Worm (Caenorhabditis elegans) whole organism, young adult: ENCODE data around the gene arr-1.
A peak's percentile ranks its signal among the peaks of the same experiment; 100 is the strongest.

Source experiments
- B0019.2 ChIP-seq: fragments of 200-800 bp; sonication (Bioruptor generic); conservative IDR thresholded peaks from 2 replicates; pipeline ENCODE4 v1.3.6; 2022; ENCODE audit warnings: missing genetic modification reagents, missing genetic modification characterization, missing compliant biosample characterization
- B0035.1 ChIP-seq: sonication (generic microtip); optimal IDR thresholded peaks from 2 replicates; lab custom pipeline; 2016; ENCODE audit warnings: missing genetic modification characterization, mild to moderate bottlenecking, missing compliant biosample characterization, missing genotype, missing genetic modification reagents
- B0261.1 ChIP-seq: sonication (generic microtip); optimal IDR thresholded peaks from 2 replicates; lab custom pipeline; 2016; ENCODE audit warnings: mild to moderate bottlenecking, missing genetic modification characterization, moderate library complexity, missing compliant biosample characterization
- C17E4.6 ChIP-seq: fragments of 200-800 bp; sonication (Bioruptor generic); IDR thresholded peaks from 2 replicates; pipeline ENCODE4 v1.3.6; 2022; ENCODE audit warnings: missing genetic modification reagents, missing genetic modification characterization, missing compliant biosample characterization
- F39B2.1 ChIP-seq: fragments of 200-800 bp; sonication (Bioruptor generic); IDR thresholded peaks from 2 replicates; pipeline ENCODE4 v1.3.6; 2022; ENCODE audit warnings: missing genetic modification reagents, missing genetic modification characterization, missing compliant biosample characterization
- F49E8.2 ChIP-seq: sonication (generic microtip); optimal IDR thresholded peaks from 3 replicates; lab custom pipeline; 2017; ENCODE audit warnings: missing genetic modification characterization, mild to moderate bottlenecking, missing compliant biosample characterization, antibody characterized with exemption, moderate library complexity; ENCODE audit not compliant: insufficient read depth
- F52B5.7 ChIP-seq: sonication (generic microtip); optimal IDR thresholded peaks from 2 replicates; lab custom pipeline; 2016; ENCODE audit warnings: mild to moderate bottlenecking, missing genetic modification characterization, missing compliant biosample characterization
- F57A8.1 ChIP-seq: fragments of 200-800 bp; sonication (Bioruptor generic); optimal IDR thresholded peaks from 2 replicates; lab custom pipeline; 2018; ENCODE audit warnings: mild to moderate bottlenecking, missing genetic modification characterization, moderate library complexity, missing compliant biosample characterization
- K12H6.12 ChIP-seq: fragments of 200-800 bp; sonication (Bioruptor generic); optimal IDR thresholded peaks from 2 replicates; lab custom pipeline; 2018; ENCODE audit warnings: mild to moderate bottlenecking, missing genetic modification characterization, missing compliant biosample characterization
- T07F8.4 ChIP-seq: sonication (generic microtip); optimal IDR thresholded peaks from 2 replicates; lab custom pipeline; 2016; ENCODE audit warnings: mild to moderate bottlenecking, missing genetic modification characterization, moderate library complexity, missing compliant biosample characterization
- Y53G8AR.9 ChIP-seq: fragments of 200-800 bp; sonication (Bioruptor generic); conservative IDR thresholded peaks from 2 replicates; pipeline ENCODE4 v1.3.6; 2022; ENCODE audit warnings: missing genetic modification reagents, missing genetic modification characterization, missing compliant biosample characterization
- Y56A3A.18 ChIP-seq: fragments of 200-800 bp; sonication (Bioruptor generic); IDR thresholded peaks from 2 replicates; pipeline ENCODE4 v1.3.6; 2022; ENCODE audit warnings: missing genetic modification reagents, missing genetic modification characterization, missing compliant biosample characterization
- Y67H2A.10 ChIP-seq: fragments of 200-800 bp; sonication (Bioruptor generic); conservative IDR thresholded peaks from 2 replicates; pipeline ENCODE4 v1.3.6; 2022; ENCODE audit warnings: missing genetic modification reagents, missing genetic modification characterization, missing compliant biosample characterization
- ZK185.1 ChIP-seq: sonication (generic microtip); optimal IDR thresholded peaks from 2 replicates; lab custom pipeline; 2016; ENCODE audit warnings: mild to moderate bottlenecking, missing genetic modification characterization, missing compliant biosample characterization; ENCODE audit not compliant: poor library complexity, severe bottlenecking
- athp-1 ChIP-seq: sonication (generic microtip); optimal IDR thresholded peaks from 2 replicates; lab custom pipeline; 2017; ENCODE audit warnings: mild to moderate bottlenecking, missing genetic modification characterization, missing compliant biosample characterization
- bed-1 ChIP-seq: fragments of 200-800 bp; sonication (Bioruptor generic); IDR thresholded peaks from 2 replicates; pipeline ENCODE4 v1.3.6; 2022; ENCODE audit warnings: missing genetic modification reagents, missing genetic modification characterization, missing compliant biosample characterization
- bed-2 ChIP-seq: fragments of 200-800 bp; sonication (Bioruptor generic); IDR thresholded peaks from 2 replicates; pipeline ENCODE4 v1.3.6; 2022; ENCODE audit warnings: missing genetic modification reagents, missing genetic modification characterization, missing compliant biosample characterization
- ceh-100 ChIP-seq: fragments of 200-800 bp; sonication (Bioruptor generic); IDR thresholded peaks from 2 replicates; pipeline ENCODE4 v1.3.6; 2022; ENCODE audit warnings: missing genetic modification reagents, missing genetic modification characterization, missing compliant biosample characterization
- ceh-27 ChIP-seq: fragments of 200-800 bp; sonication (Bioruptor generic); optimal IDR thresholded peaks from 2 replicates; lab custom pipeline; 2018; ENCODE audit warnings: mild to moderate bottlenecking, missing genetic modification characterization, moderate library complexity, missing compliant biosample characterization
- die-1 ChIP-seq: sonication (generic microtip); optimal IDR thresholded peaks from 2 replicates; lab custom pipeline; 2016; ENCODE audit warnings: missing genotype, mild to moderate bottlenecking, missing genetic modification characterization, missing compliant biosample characterization
- dpff-1 ChIP-seq: sonication (generic microtip); optimal IDR thresholded peaks from 2 replicates; lab custom pipeline; 2017; ENCODE audit warnings: mild to moderate bottlenecking, missing genetic modification characterization, missing compliant biosample characterization
- dpl-1 ChIP-seq: fragments of 150-350 bp; optimal IDR thresholded peaks from 2 replicates; lab custom pipeline; 2014; ENCODE audit warnings: missing biosample characterization, missing genetic modification reagents, missing genetic modification characterization
- hlh-12 ChIP-seq: sonication (generic microtip); optimal IDR thresholded peaks from 2 replicates; lab custom pipeline; 2016; ENCODE audit warnings: missing genetic modification characterization, missing compliant biosample characterization
- hmg-1.2 ChIP-seq: fragments of 200-800 bp; sonication (Bioruptor generic); IDR thresholded peaks from 2 replicates; pipeline ENCODE4 v1.3.6; 2022; ENCODE audit warnings: missing genetic modification reagents, missing genetic modification characterization, missing compliant biosample characterization
- hrde-1 ChIP-seq: sonication (generic microtip); optimal IDR thresholded peaks from 2 replicates; lab custom pipeline; 2016; ENCODE audit warnings: missing genetic modification characterization, mild to moderate bottlenecking, missing compliant biosample characterization, moderate library complexity, missing genotype, missing genetic modification reagents, borderline replicate concordance
- lin-26 ChIP-seq: fragments of 200-800 bp; sonication (Bioruptor generic); IDR thresholded peaks from 2 replicates; pipeline ENCODE4 v1.3.6; 2022; ENCODE audit warnings: missing genetic modification reagents, missing genetic modification characterization, missing compliant biosample characterization
- lin-40 ChIP-seq: sonication (generic microtip); optimal IDR thresholded peaks from 2 replicates; lab custom pipeline; 2016; ENCODE audit warnings: missing genetic modification characterization, mild to moderate bottlenecking, missing compliant biosample characterization, missing genotype, missing genetic modification reagents
- madf-10 ChIP-seq: sonication (generic microtip); optimal IDR thresholded peaks from 2 replicates; lab custom pipeline; 2016; ENCODE audit warnings: mild to moderate bottlenecking, missing genetic modification characterization, missing compliant biosample characterization
- madf-3 ChIP-seq: fragments of 200-800 bp; sonication (Bioruptor generic); IDR thresholded peaks from 2 replicates; pipeline ENCODE4 v1.3.6; 2022; ENCODE audit warnings: missing genetic modification reagents, missing genetic modification characterization, missing compliant biosample characterization
- madf-8 ChIP-seq: fragments of 200-800 bp; sonication (Bioruptor generic); conservative IDR thresholded peaks from 2 replicates; pipeline ENCODE4 v1.3.6; 2022; ENCODE audit warnings: missing genetic modification reagents, missing genetic modification characterization, missing compliant biosample characterization
- mcd-1 ChIP-seq: fragments of 200-800 bp; sonication (Bioruptor generic); IDR thresholded peaks from 2 replicates; pipeline ENCODE4 v1.3.6; 2022; ENCODE audit warnings: missing genetic modification reagents, missing genetic modification characterization, missing compliant biosample characterization
- mxl-1 ChIP-seq: sonication (generic microtip); optimal IDR thresholded peaks from 2 replicates; lab custom pipeline; 2016; ENCODE audit warnings: missing genetic modification characterization, missing compliant biosample characterization
- nfya-1 ChIP-seq: sonication (generic microtip); optimal IDR thresholded peaks from 2 replicates; lab custom pipeline; 2017; ENCODE audit warnings: antibody characterized with exemption, missing compliant biosample characterization, missing genetic modification characterization, borderline replicate concordance; ENCODE audit not compliant: insufficient read depth
- nhr-179 ChIP-seq: sonication (generic microtip); optimal IDR thresholded peaks from 2 replicates; lab custom pipeline; 2016; ENCODE audit warnings: mild to moderate bottlenecking, missing genetic modification characterization, missing compliant biosample characterization
- nhr-27 ChIP-seq: fragments of 200-800 bp; sonication (Bioruptor generic); optimal IDR thresholded peaks from 2 replicates; lab custom pipeline; 2018; ENCODE audit warnings: mild to moderate bottlenecking, missing genetic modification characterization, moderate library complexity, missing compliant biosample characterization
- nhr-80 ChIP-seq: sonication (generic microtip); optimal IDR thresholded peaks from 2 replicates; lab custom pipeline; 2016; ENCODE audit warnings: missing genetic modification characterization, missing compliant biosample characterization
- nhr-90 ChIP-seq: sonication (generic microtip); optimal IDR thresholded peaks from 2 replicates; lab custom pipeline; 2016; ENCODE audit warnings: missing genotype, mild to moderate bottlenecking, missing genetic modification characterization, missing compliant biosample characterization
- pha-4 ChIP-seq: fragments of 150-350 bp; sonication (generic microtip); optimal IDR thresholded peaks from 2 replicates; lab custom pipeline; 2014; ENCODE audit warnings: missing biosample characterization, missing genetic modification reagents, missing genetic modification characterization
- rec-8 ChIP-seq, 2 experiments: sonication (generic microtip); optimal IDR thresholded peaks; 2 replicates each; lab custom pipeline; 2016; ENCODE audit warnings: mild to moderate bottlenecking in 2 of 2, missing genetic modification characterization in 2 of 2, missing genetic modification reagents in 2 of 2, missing genotype in 2 of 2, missing biosample characterization in 1 of 2, missing compliant biosample characterization in 1 of 2, moderate library complexity in 1 of 2
- somi-1 ChIP-seq: fragments of 200-800 bp; sonication (Bioruptor generic); optimal IDR thresholded peaks from 2 replicates; lab custom pipeline; 2018; ENCODE audit warnings: mild to moderate bottlenecking, missing genetic modification characterization, missing compliant biosample characterization
- tbx-9 ChIP-seq: sonication (generic microtip); optimal IDR thresholded peaks from 2 replicates; lab custom pipeline; 2016; ENCODE audit warnings: borderline replicate concordance, missing genetic modification characterization, inconsistent platforms, missing compliant biosample characterization
- unc-130 ChIP-seq: sonication (generic microtip); optimal IDR thresholded peaks from 2 replicates; lab custom pipeline; 2016; ENCODE audit warnings: missing genetic modification reagents, missing genetic modification characterization, missing compliant biosample characterization
- zim-3 ChIP-seq: sonication (generic microtip); optimal IDR thresholded peaks from 2 replicates; lab custom pipeline; 2017; ENCODE audit warnings: mild to moderate bottlenecking, missing genetic modification characterization, moderate library complexity, missing compliant biosample characterization
- ztf-3 ChIP-seq: fragments of 200-800 bp; sonication (Bioruptor generic); optimal IDR thresholded peaks from 2 replicates; lab custom pipeline; 2018; ENCODE audit warnings: mild to moderate bottlenecking, missing genetic modification characterization, missing compliant biosample characterization

Gene arr-1

DNA sequence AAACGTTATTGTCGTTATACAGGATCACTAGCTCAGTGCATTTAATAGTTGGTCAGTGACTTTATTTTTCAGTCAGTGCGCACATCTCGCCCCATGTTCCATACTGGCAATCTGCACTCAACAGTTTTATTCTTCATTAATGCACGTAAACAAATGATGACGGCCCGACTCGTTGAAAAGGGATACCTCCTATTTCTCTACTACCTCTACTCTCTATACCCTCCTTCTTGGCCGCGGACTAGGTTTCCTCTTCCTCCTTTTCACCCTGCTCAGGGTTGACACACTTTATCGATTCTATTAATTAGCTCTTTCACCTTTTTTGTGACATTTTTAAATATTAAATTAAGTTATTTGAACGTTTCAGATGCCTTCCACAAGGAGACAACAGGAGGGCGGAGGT is 35.1 kb upstream of the arr-1 start, which contains the start of gene sel-12:
sel-12 (plus strand) TSS at position 358 of the 400 bp plus-strand sequence.
- no peak for TF ChIP-seq madf-3 (GFP tag; lab: Robert Waterston, UW)
- TF ChIP-seq die-1 (tag; lab: Kevin White, UChicago): no peak
- no peak for TF ChIP-seq lin-40 (tag; lab: Kevin White, UChicago)
- TF ChIP-seq athp-1: no peak
- no peak for TF ChIP-seq madf-10 (tag; lab: Kevin White, UChicago)
- TF ChIP-seq tbx-9 (tag; lab: Kevin White, UChicago): no peak
- no peak for TF ChIP-seq B0035.1
- TF ChIP-seq B0019.2: no peak
- TF ChIP-seq lin-26 (GFP tag; lab: Robert Waterston, UW): no peak
- TF ChIP-seq nhr-179 (tag; lab: Kevin White, UChicago): no peak
- TF ChIP-seq Y53G8AR.9 (GFP tag; lab: Robert Waterston, UW): no peak
- no peak for TF ChIP-seq F39B2.1 (GFP tag; lab: Robert Waterston, UW)
- no peak for TF ChIP-seq somi-1 (GFP tag; lab: Kevin White, UChicago)

ce11 chrX:918097-918496 is 32.5 kb upstream of the arr-1 start, which contains the start of gene F35H12.5:
Gene F35H12.5, plus strand, starts transcription at chrX:918397.
- TF ChIP-seq F57A8.1: no peak
- no peak for TF ChIP-seq ceh-100 (GFP tag; lab: Robert Waterston, UW)
- TF ChIP-seq F52B5.7 (tag; lab: Kevin White, UChicago): no peak
- no peak for TF ChIP-seq nhr-90
- no peak for TF ChIP-seq bed-1 (GFP tag; lab: Robert Waterston, UW)
- no peak for TF ChIP-seq bed-2 (GFP tag; lab: Robert Waterston, UW)

DNA sequence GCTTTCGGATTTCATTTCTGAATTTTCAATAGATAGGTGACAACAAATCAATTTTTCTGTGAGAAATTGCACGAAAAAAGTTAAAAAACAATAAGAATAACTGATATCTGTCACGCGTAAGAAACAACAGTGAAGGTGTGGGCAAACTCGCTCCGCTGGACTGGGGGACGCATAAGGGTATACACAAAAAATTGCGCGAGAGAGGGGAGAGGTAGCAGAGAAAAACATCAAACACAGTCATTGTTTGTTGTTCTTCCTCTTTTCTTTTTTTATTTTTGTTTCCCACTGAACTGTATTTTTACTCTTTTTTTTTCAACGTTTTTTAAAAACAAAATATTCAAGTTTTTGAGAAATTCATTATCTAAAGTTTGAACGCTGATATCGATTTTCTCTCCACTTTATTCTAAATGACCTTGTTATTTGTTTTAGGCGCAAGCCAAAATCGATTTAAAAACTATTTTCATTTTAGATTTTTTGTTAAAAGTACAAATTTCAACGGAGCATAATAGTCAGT is 26.0 kb upstream of the arr-1 start, which contains the start of the genes pifk-1 and tbc-11:
pifk-1 (minus strand) TSS at position 17 of the 514 bp plus-strand sequence.
tbc-11 (plus strand) TSS at position 464 of the 514 bp plus-strand sequence.
- peak; percentile 24 for TF ChIP-seq ceh-27 (GFP tag; lab: Kevin White, UChicago)
- TF ChIP-seq madf-8 (GFP tag; lab: Robert Waterston, UW): no peak
- TF ChIP-seq K12H6.12 (tag; lab: Kevin White, UChicago): no peak
- no peak for TF ChIP-seq nfya-1
- TF ChIP-seq Y56A3A.18 (GFP tag; lab: Robert Waterston, UW): no peak
- TF ChIP-seq ZK185.1 (tag; lab: Kevin White, UChicago): no peak
- TF ChIP-seq nhr-90: no peak
- no peak for TF ChIP-seq F49E8.2 (tag; lab: Kevin White, UChicago)
- no peak for TF ChIP-seq ztf-3 (GFP tag; lab: Kevin White, UChicago)
- no peak for TF ChIP-seq hlh-12
- no peak for TF ChIP-seq nhr-27
- TF ChIP-seq pha-4 (tag; lab: Kevin White, UChicago): no peak
- TF ChIP-seq B0261.1: no peak
- no peak for TF ChIP-seq B0019.2
- peak; percentile 75 for TF ChIP-seq nhr-80 (tag; lab: Kevin White, UChicago)
- TF ChIP-seq rec-8 (tag; optimal IDR thresholded peaks at IDR 0.05; lab: Kevin White, UChicago): no peak
- no peak for TF ChIP-seq dpff-1
- TF ChIP-seq T07F8.4 (tag; lab: Kevin White, UChicago): no peak
- TF ChIP-seq lin-26 (GFP tag; lab: Robert Waterston, UW): no peak
- TF ChIP-seq C17E4.6 (GFP tag; lab: Robert Waterston, UW): no peak
- TF ChIP-seq hmg-1.2 (GFP tag; lab: Robert Waterston, UW): peak; percentile 9; the same call in 1 of the 2 replicates
- TF ChIP-seq unc-130 (GFP tag; lab: Kevin White, UChicago): no peak
- no peak for TF ChIP-seq mxl-1 (tag; lab: Kevin White, UChicago)
- TF ChIP-seq dpl-1: no peak
- no peak for TF ChIP-seq hrde-1 (tag; lab: Kevin White, UChicago)
- no peak for TF ChIP-seq madf-3 (GFP tag; lab: Robert Waterston, UW)
- no peak for TF ChIP-seq Y67H2A.10 (GFP tag; lab: Robert Waterston, UW)
- TF ChIP-seq zim-3 (tag; lab: Kevin White, UChicago): no peak
- TF ChIP-seq somi-1 (GFP tag; lab: Kevin White, UChicago): no peak
- TF ChIP-seq mcd-1: peak; percentile 65
